Worm (Caenorhabditis elegans): ENCODE results near the gene fubl-3.

DNA sequence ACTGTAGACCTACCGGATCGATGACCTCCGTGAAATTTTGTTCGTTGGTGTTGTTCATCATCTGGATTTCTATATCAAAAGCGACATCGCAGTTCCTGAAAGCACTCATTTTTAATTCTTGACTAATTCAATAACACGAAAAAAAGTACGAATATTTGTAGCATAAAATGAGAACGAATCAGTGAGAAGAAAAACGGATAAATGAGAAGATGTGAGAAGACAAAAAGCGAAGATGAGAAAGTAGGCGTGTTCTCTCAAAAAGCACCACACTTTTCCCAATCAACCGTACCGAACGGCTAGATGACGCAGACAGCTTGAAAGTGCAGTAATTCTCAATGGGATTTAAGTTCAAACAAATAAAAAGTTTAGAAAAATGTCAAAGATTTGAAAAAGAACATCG is 52.5 kb downstream of the fubl-3 start, which contains the start of gene npr-24:
- no peak for TF ChIP-seq unc-62 (GFP tag; optimal IDR thresholded peaks at IDR 0.05)
- TF ChIP-seq Y79H2A.3 (GFP tag; conservative IDR thresholded peaks at IDR 0.05) = no peak
- TF ChIP-seq chd-7 (tag; optimal IDR thresholded peaks at IDR 0.05) = no peak
- TF ChIP-seq C17E4.6 (GFP tag; IDR thresholded peaks at IDR 0.05) = no peak
- TF ChIP-seq F57C9.4 (tag; optimal IDR thresholded peaks at IDR 0.05) = no peak
- TF ChIP-seq lag-1 (GFP tag; IDR thresholded peaks at IDR 0.05) = no peak
- TF ChIP-seq B0261.1 (tag; optimal IDR thresholded peaks at IDR 0.05) = no peak
- TF ChIP-seq Y53G8AR.9 (GFP tag; conservative IDR thresholded peaks at IDR 0.05) = no peak
- TF ChIP-seq nfya-1 (tag; optimal IDR thresholded peaks at IDR 0.05; ENCODE audit: borderline replicate concordance, insufficient read depth) = no peak

Measured in whole organism, young adult.